Worm (Caenorhabditis elegans): Measurements from ENCODE around the gene Y41D4A.4.

Gene Y41D4A.4

ce11 chrIV:1768288-1768687 is 22.5 kb downstream of the Y41D4A.4 start, which contains the start of gene col-108:
TSS of gene col-108 (plus strand) at chrIV:1768588.
- no peak for TF ChIP-seq elt-2 (tag; optimal IDR thresholded peaks at IDR 0.05)
- no peak for TF ChIP-seq Y22D7AL.16 (tag; optimal IDR thresholded peaks at IDR 0.05)
- TF ChIP-seq mec-3 (tag; optimal IDR thresholded peaks at IDR 0.05; ENCODE audit: borderline replicate concordance): no peak

ce11 chrIV:1769074-1769473 is 23.3 kb downstream of the Y41D4A.4 start:
- TF ChIP-seq pag-3 (tag; optimal IDR thresholded peaks at IDR 0.05; ENCODE audit: borderline replicate concordance) (no peak), elt-4 (tag; optimal IDR thresholded peaks at IDR 0.05) (peak; percentile 91), Y22D7AL.16 (tag; optimal IDR thresholded peaks at IDR 0.05) (no peak), unc-55 (GFP tag; optimal IDR thresholded peaks at IDR 0.05) (no peak), fax-1 (tag; optimal IDR thresholded peaks at IDR 0.05) (no peak), gmeb-2 (tag; optimal IDR thresholded peaks at IDR 0.05) (no peak), ceh-31 (tag; optimal IDR thresholded peaks at IDR 0.05) (peak; percentile 22), ama-1 (optimal IDR thresholded peaks at IDR 0.05) (no peak), C08G9.2 (tag; optimal IDR thresholded peaks at IDR 0.05) (peak; percentile 18), hlh-6 (tag; optimal IDR thresholded peaks at IDR 0.05) (peak; percentile 60), sdc-2 (tag; optimal IDR thresholded peaks at IDR 0.05) (peak; percentile 25), ceh-34 (tag; optimal IDR thresholded peaks at IDR 0.05) (peak; percentile 21), mec-3 (tag; optimal IDR thresholded peaks at IDR 0.05; ENCODE audit: borderline replicate concordance) (peak; percentile 81), npax-4 (tag; optimal IDR thresholded peaks at IDR 0.05) (no peak), eyg-1 (tag; optimal IDR thresholded peaks at IDR 0.05) (no peak), syd-9 (tag; optimal IDR thresholded peaks at IDR 0.05) (no peak), ceh-24 (tag; optimal IDR thresholded peaks at IDR 0.05) (no peak)

DNA sequence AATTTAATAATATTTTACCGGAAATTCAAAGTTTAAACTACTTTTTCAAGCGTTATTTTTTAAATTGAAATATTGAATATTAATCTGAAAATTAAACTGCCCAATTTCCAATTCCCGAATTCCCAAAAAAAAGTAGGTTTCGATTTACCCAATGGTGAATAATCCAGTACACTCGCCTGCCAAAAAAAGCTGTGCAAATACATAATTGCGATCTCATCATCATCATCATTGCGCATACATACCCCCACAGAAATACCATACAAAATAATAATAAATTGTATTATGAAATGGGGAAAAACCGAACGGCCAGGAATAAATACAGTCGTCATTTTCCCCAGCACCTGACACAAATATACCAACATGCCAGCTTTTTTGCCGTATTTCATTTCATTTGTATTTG is 26.0 kb downstream of the Y41D4A.4 start, which contains the start of gene Y41D4A.1:
Gene Y41D4A.1, plus strand, starts transcription at position 301 of the 400 bp plus-strand sequence.
- TF ChIP-seq ama-1 (optimal IDR thresholded peaks at IDR 0.05) (no peak), ceh-19 (GFP tag; optimal IDR thresholded peaks at IDR 0.05) (no peak), ceh-2 (tag; optimal IDR thresholded peaks at IDR 0.05) (no peak), ceh-24 (tag; optimal IDR thresholded peaks at IDR 0.05) (no peak), elt-2 (tag; optimal IDR thresholded peaks at IDR 0.05) (no peak), sox-4 (tag; optimal IDR thresholded peaks at IDR 0.05) (no peak), F13H6.1 (tag; optimal IDR thresholded peaks at IDR 0.05) (no peak), ets-4 (tag; optimal IDR thresholded peaks at IDR 0.05) (no peak), dmd-4 (tag; optimal IDR thresholded peaks at IDR 0.05; ENCODE audit: borderline replicate concordance) (no peak), unc-86 (tag; optimal IDR thresholded peaks at IDR 0.05) (no peak), che-1 (tag; optimal IDR thresholded peaks at IDR 0.05) (no peak), C38D4.7 (GFP tag; optimal IDR thresholded peaks at IDR 0.05) (no peak), pha-4 (tag; optimal IDR thresholded peaks at IDR 0.05) (no peak), ceh-31 (tag; optimal IDR thresholded peaks at IDR 0.05) (no peak)

- TF ChIP-seq tbx-7 (tag; optimal IDR thresholded peaks at IDR 0.05): no peak
- TF ChIP-seq ceh-34 (tag; optimal IDR thresholded peaks at IDR 0.05): no peak
- TF ChIP-seq pros-1 (tag; optimal IDR thresholded peaks at IDR 0.05): no peak
- TF ChIP-seq ceh-48 (tag; optimal IDR thresholded peaks at IDR 0.05): no peak
- no peak for TF ChIP-seq ceh-6 (GFP tag; optimal IDR thresholded peaks at IDR 0.05)
- TF ChIP-seq K02D7.2 (tag; optimal IDR thresholded peaks at IDR 0.05): no peak
- TF ChIP-seq ceh-14 (tag; optimal IDR thresholded peaks at IDR 0.05): no peak
- no peak for TF ChIP-seq odd-2 (tag; optimal IDR thresholded peaks at IDR 0.05)
- no peak for TF ChIP-seq hlh-8 (tag; optimal IDR thresholded peaks at IDR 0.05)
- TF ChIP-seq ceh-22 (tag; optimal IDR thresholded peaks at IDR 0.05): no peak
- TF ChIP-seq C38D4.7 (GFP tag; optimal IDR thresholded peaks at IDR 0.05): no peak
- TF ChIP-seq sox-2 (GFP tag; IDR thresholded peaks at IDR 0.05): no peak
- TF ChIP-seq npax-4 (tag; optimal IDR thresholded peaks at IDR 0.05): no peak
- no peak for TF ChIP-seq Y22D7AL.16 (tag; optimal IDR thresholded peaks at IDR 0.05)
- no peak for TF ChIP-seq unc-3 (GFP tag; conservative IDR thresholded peaks at IDR 0.05)
- no peak for TF ChIP-seq unc-3 (tag; optimal IDR thresholded peaks at IDR 0.05)
- TF ChIP-seq nfya-1 (tag; optimal IDR thresholded peaks at IDR 0.05): no peak
- TF ChIP-seq T23F11.4 (GFP tag; optimal IDR thresholded peaks at IDR 0.05): no peak
These were observed 35.8 kb downstream of the Y41D4A.4 start, which contains the start of gene frpr-19 for ce11 chrIV:1781559-1781958. TSS of gene frpr-19 (minus strand) at chrIV:1781659.

All from whole organism, late embryonic.